Worm (Caenorhabditis elegans) whole organism, L3 larva: ENCODE data around the gene T12A7.2.

Experiments used
- ceh-16 ChIP-seq: sonication (generic microtip); optimal IDR thresholded peaks from 2 replicates; lab custom pipeline; 2017; ENCODE audit warnings: missing biosample characterization, missing genetic modification characterization
- egl-27 ChIP-seq: sonication (generic microtip); optimal IDR thresholded peaks from 4 replicates; lab custom pipeline; 2017; ENCODE audit warnings: missing biosample characterization, missing genetic modification reagents, missing genetic modification characterization
- nhr-25 ChIP-seq: sonication (generic microtip); optimal IDR thresholded peaks from 2 replicates; lab custom pipeline; 2017; ENCODE audit warnings: missing biosample characterization, missing genetic modification characterization
- nhr-43 ChIP-seq: sonication (generic microtip); optimal IDR thresholded peaks from 2 replicates; lab custom pipeline; 2016; ENCODE audit warnings: mild to moderate bottlenecking, missing genetic modification characterization, missing compliant biosample characterization; ENCODE audit not compliant: poor library complexity, severe bottlenecking
- snpc-4 ChIP-seq: fragments of 150-350 bp; optimal IDR thresholded peaks from 2 replicates; lab custom pipeline; 2014; ENCODE audit warnings: missing biosample characterization, missing genetic modification characterization

DNA sequence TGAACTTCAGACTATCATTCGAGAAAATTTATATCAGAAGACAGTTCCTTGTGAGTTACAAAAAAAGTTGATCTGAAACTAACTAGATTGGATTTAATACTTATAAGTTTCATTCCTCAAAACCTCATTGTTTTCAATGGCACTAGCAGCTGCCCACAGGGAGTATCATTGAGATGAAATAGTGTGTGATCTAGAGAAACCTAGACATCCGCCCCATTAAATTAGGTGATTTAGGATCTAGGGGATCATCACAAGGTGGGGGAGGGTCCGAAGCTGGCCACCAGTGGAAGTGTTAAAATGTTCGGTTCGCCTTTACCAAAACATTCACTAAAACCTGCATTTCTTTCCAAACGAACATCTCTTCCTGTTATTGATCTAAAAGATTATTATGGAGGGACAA is 44.5 kb downstream of the T12A7.2 start:
- TF ChIP-seq nhr-43 (tag; lab: Kevin White, UChicago) (no peak), egl-27 (tag; lab: Kevin White, UChicago) (no peak), ceh-16 (tag; lab: Kevin White, UChicago) (no peak), snpc-4 (tag; lab: Kevin White, UChicago) (no peak), nhr-25 (no peak)
